Fruit fly (Drosophila melanogaster): ENCODE results near the gene Vps45.
A peak's percentile ranks its signal among the peaks of the same experiment; 100 is the strongest.

Gene Vps45

dm6 chr3R:9559413-9560014 lies 4.2 kb upstream of the Vps45 start, which contains the start of the genes AP-1mu and MBD-like (continued):
- TF ChIP-seq cad (GFP tag; optimal IDR thresholded peaks at IDR 0.05), result no peak
- TF ChIP-seq CG2678 (tag; optimal IDR thresholded peaks at IDR 0.05), result peak; percentile 64
- peak; percentile 62 for TF ChIP-seq nerfin-1 (tag; optimal IDR thresholded peaks at IDR 0.05)
- TF ChIP-seq GATAe (GFP tag; conservative IDR thresholded peaks at IDR 0.05), result peak; percentile 45; the same call in 1 of the 2 replicates
- TF ChIP-seq CG12219 (GFP tag; optimal IDR thresholded peaks at IDR 0.05), result no peak
- TF ChIP-seq zen2 (GFP tag; IDR thresholded peaks at IDR 0.05; ENCODE audit: partially characterized antibody), result no peak
- peak; percentile 60 for TF ChIP-seq CG7372 (GFP tag; IDR thresholded peaks at IDR 0.05)
- TF ChIP-seq al (GFP tag; IDR thresholded peaks at IDR 0.05), result peak; percentile 55
- peak; percentile 19 for TF ChIP-seq eyg (GFP tag; optimal IDR thresholded peaks at IDR 0.05)
- peak; percentile 1 for TF ChIP-seq Fer1 (GFP tag; optimal IDR thresholded peaks at IDR 0.05)
- TF ChIP-seq inv (GFP tag; IDR thresholded peaks at IDR 0.05; ENCODE audit: partially characterized antibody), result 0 out of 2 replicates have a peak, but pooled peaks have one; percentile 13
- no peak for TF ChIP-seq NC2α (GFP tag; optimal IDR thresholded peaks at IDR 0.05)
- TF ChIP-seq lov (optimal IDR thresholded peaks at IDR 0.05), result no peak
- TF ChIP-seq lov (GFP tag; IDR thresholded peaks at IDR 0.05), result no peak
- no peak for TF ChIP-seq run (tag; optimal IDR thresholded peaks at IDR 0.05)
- TF ChIP-seq gro (GFP tag; optimal IDR thresholded peaks at IDR 0.05), result peak; percentile 65
- TF ChIP-seq vfl (GFP tag; optimal IDR thresholded peaks at IDR 0.05), result peak; percentile 22
- peak; percentile 69 for TF ChIP-seq CG31441 (GFP tag; IDR thresholded peaks at IDR 0.05)
- peak; percentile 35; the same call in 1 of the 2 replicates for TF ChIP-seq ssp (GFP tag; IDR thresholded peaks at IDR 0.05)
- no peak for TF ChIP-seq CG18011 (GFP tag; optimal IDR thresholded peaks at IDR 0.05)
- no peak for TF ChIP-seq CG2129 (GFP tag; IDR thresholded peaks at IDR 0.05; ENCODE audit: partially characterized antibody)
- TF ChIP-seq exex (tag; optimal IDR thresholded peaks at IDR 0.05), result no peak
- peak; percentile 81 for TF ChIP-seq zfh2 (GFP tag; optimal IDR thresholded peaks at IDR 0.05)
- TF ChIP-seq CG7786 (GFP tag; optimal IDR thresholded peaks at IDR 0.05), result peak; percentile 60
- TF ChIP-seq Spps (tag; optimal IDR thresholded peaks at IDR 0.05), result no peak
- TF ChIP-seq nmo (GFP tag; optimal IDR thresholded peaks at IDR 0.05), result peak; percentile 74
- peak; percentile 70 for TF ChIP-seq mam (GFP tag; optimal IDR thresholded peaks at IDR 0.05)
- TF ChIP-seq onecut (GFP tag; IDR thresholded peaks at IDR 0.05), result peak; percentile 7; the same call in 1 of the 2 replicates
- TF ChIP-seq CG2712 (tag; optimal IDR thresholded peaks at IDR 0.05), result peak; percentile 71
- TF ChIP-seq ken (GFP tag; IDR thresholded peaks at IDR 0.05), result peak; percentile 65; the same call in 2 of the 3 replicates
- peak; percentile 45; the same call in 1 of the 2 replicates for TF ChIP-seq rib (GFP tag; IDR thresholded peaks at IDR 0.05)
- TF ChIP-seq Dref (GFP tag; IDR thresholded peaks at IDR 0.05), result 0 out of 2 replicates have a peak, but pooled peaks have one; percentile 37
- TF ChIP-seq Hey (tag; optimal IDR thresholded peaks at IDR 0.05), result no peak
- TF ChIP-seq CG8478 (optimal IDR thresholded peaks at IDR 0.05), result no peak
- peak; percentile 6 for TF ChIP-seq CG7928 (GFP tag; optimal IDR thresholded peaks at IDR 0.05)
- TF ChIP-seq Jarid2 (GFP tag; optimal IDR thresholded peaks at IDR 0.05), result no peak
- TF ChIP-seq TFAM (GFP tag; optimal IDR thresholded peaks at IDR 0.05), result no peak
- no peak for TF ChIP-seq zf30C (GFP tag; optimal IDR thresholded peaks at IDR 0.05)
- peak; percentile 80 for TF ChIP-seq sd (tag; optimal IDR thresholded peaks at IDR 0.05)
- 0 out of 2 replicates have a peak, but pooled peaks have one; percentile 18 for TF ChIP-seq Ada2b (GFP tag; IDR thresholded peaks at IDR 0.05)
- peak; percentile 57 for TF ChIP-seq CG17829 (tag; optimal IDR thresholded peaks at IDR 0.05)
- TF ChIP-seq Nf-YA (GFP tag; IDR thresholded peaks at IDR 0.05), result no peak
- no peak for TF ChIP-seq tna (GFP tag; IDR thresholded peaks at IDR 0.05; ENCODE audit: partially characterized antibody)
- peak; percentile 33 for TF ChIP-seq caup (GFP tag; optimal IDR thresholded peaks at IDR 0.05; ENCODE audit: severe bottlenecking)
- TF ChIP-seq tap (tag; optimal IDR thresholded peaks at IDR 0.05), result no peak
- TF ChIP-seq shn (GFP tag; optimal IDR thresholded peaks at IDR 0.05), result peak; percentile 47
- peak; percentile 34; the same call in 1 of the 3 replicates for TF ChIP-seq CG34224 (GFP tag; IDR thresholded peaks at IDR 0.05; ENCODE audit: partially characterized antibody)
- TF ChIP-seq CG6689 (GFP tag; IDR thresholded peaks at IDR 0.05), result peak; percentile 68
- peak; percentile 39 for TF ChIP-seq fd3F (GFP tag; optimal IDR thresholded peaks at IDR 0.05)
- TF ChIP-seq D19B (GFP tag; optimal IDR thresholded peaks at IDR 0.05), result no peak

Measured in whole organism, embryonic.